Fruit fly (Drosophila melanogaster) whole organism, wandering third instar larva: ENCODE measurements around the gene PCID2.

Experiments
- Abd-B ChIP-seq: fragments of >200 bp; optimal IDR thresholded peaks from 2 replicates; lab custom pipeline; 2017; ENCODE audit warnings: missing biosample characterization, missing genetic modification characterization
- CG32264 ChIP-seq: fragments of 200-800 bp; sonication (Bioruptor generic); optimal IDR thresholded peaks from 2 replicates; lab custom pipeline; 2016; ENCODE audit warnings: missing biosample characterization, missing genetic modification characterization
- CG9705 ChIP-seq: fragments of 200-800 bp; sonication (Bioruptor generic); optimal IDR thresholded peaks from 2 replicates; lab custom pipeline; 2018; ENCODE audit warnings: missing biosample characterization, mild to moderate bottlenecking, missing genetic modification characterization
- Dfd ChIP-seq: fragments of >200 bp; optimal IDR thresholded peaks from 2 replicates; lab custom pipeline; 2017; ENCODE audit warnings: missing biosample characterization, missing genetic modification characterization
- Dif ChIP-seq: fragments of 200-275, 200-300 bp; sonication (Bioruptor generic); optimal IDR thresholded peaks from 2 replicates; lab custom pipeline; 2018; ENCODE audit warnings: missing biosample characterization, missing genetic modification characterization; ENCODE audit not compliant: partially characterized antibody
- HLH106 ChIP-seq: fragments of 200-800 bp; optimal IDR thresholded peaks from 3 replicates; lab custom pipeline; 2019; ENCODE audit warnings: missing biosample characterization, mild to moderate bottlenecking, missing genetic modification characterization, moderate library complexity
- Hnf4 ChIP-seq: fragments of 200-800 bp; sonication (Bioruptor generic); optimal IDR thresholded peaks from 2 replicates; lab custom pipeline; 2016; ENCODE audit warnings: missing biosample characterization, mild to moderate bottlenecking, missing genetic modification characterization
- Hr78 ChIP-seq: fragments of >200 bp; optimal IDR thresholded peaks from 2 replicates; lab custom pipeline; 2017; ENCODE audit warnings: missing biosample characterization, missing genetic modification characterization
- Hr83 ChIP-seq: fragments of 200-300 bp; sonication (Bioruptor generic); optimal IDR thresholded peaks from 2 replicates; lab custom pipeline; 2016; ENCODE audit warnings: missing biosample characterization, mild to moderate bottlenecking, missing genetic modification characterization, moderate library complexity; ENCODE audit not compliant: poor library complexity, severe bottlenecking
- Jra ChIP-seq: sonication (Bioruptor generic); optimal IDR thresholded peaks from 2 replicates; lab custom pipeline; 2016; ENCODE audit warnings: missing biosample characterization, missing genetic modification characterization
- Mio ChIP-seq: sonication (Bioruptor generic); optimal IDR thresholded peaks from 2 replicates; lab custom pipeline; 2016; ENCODE audit warnings: missing biosample characterization, missing genetic modification characterization
- Myc ChIP-seq: fragments of >200 bp; optimal IDR thresholded peaks from 2 replicates; lab custom pipeline; 2017
- N ChIP-seq: fragments of >200 bp; optimal IDR thresholded peaks from 2 replicates; lab custom pipeline; 2018; ENCODE audit warnings: missing biosample characterization, missing external identifiers, missing genetic modification characterization
- OdsH ChIP-seq: fragments of 200-800 bp; sonication (Bioruptor generic); optimal IDR thresholded peaks from 2 replicates; lab custom pipeline; 2016; ENCODE audit warnings: missing biosample characterization, mild to moderate bottlenecking, missing genetic modification characterization
- Rel ChIP-seq, 2 experiments: fragments of 200-800 bp; sonication (Bioruptor generic) in 1 of 2; optimal IDR thresholded peaks; 2 replicates in 1 of 2; 3 replicates in 1 of 2; lab custom pipeline; 2016 to 2019; ENCODE audit warnings: mild to moderate bottlenecking in 2 of 2, missing biosample characterization in 2 of 2, missing genetic modification characterization in 2 of 2, moderate library complexity in 1 of 2
- Sp1 ChIP-seq: fragments of 200-800 bp; sonication (Bioruptor generic); optimal IDR thresholded peaks from 3 replicates; lab custom pipeline; 2019; ENCODE audit warnings: missing biosample characterization, mild to moderate bottlenecking, missing genetic modification characterization, moderate library complexity
- Vsx2 ChIP-seq: fragments of 200-300, 225-300 bp; sonication (Bioruptor generic); optimal IDR thresholded peaks from 2 replicates; lab custom pipeline; 2018; ENCODE audit warnings: missing biosample characterization, missing genetic modification characterization; ENCODE audit not compliant: partially characterized antibody
- br ChIP-seq: fragments of 200-800 bp; sonication (Bioruptor generic); optimal IDR thresholded peaks from 2 replicates; lab custom pipeline; 2016; ENCODE audit warnings: missing biosample characterization, missing genetic modification characterization
- brk ChIP-seq: fragments of 200-800 bp; sonication (Bioruptor generic); optimal IDR thresholded peaks from 2 replicates; lab custom pipeline; 2016; ENCODE audit warnings: missing biosample characterization, mild to moderate bottlenecking, missing genetic modification characterization
- dl ChIP-seq, 2 experiments: fragments of 175-275, 200-275 bp in 1 of 2; fragments of 200-275 bp in 1 of 2; sonication (Bioruptor generic); optimal IDR thresholded peaks; lab custom pipeline; 2018; ENCODE audit warnings: mild to moderate bottlenecking in 2 of 2, missing biosample characterization in 2 of 2, missing genetic modification characterization in 2 of 2, moderate library complexity in 2 of 2; ENCODE audit not compliant: partially characterized antibody in 2 of 2, insufficient read depth in 1 of 2
- dmrt93B ChIP-seq: fragments of 200-800 bp; sonication (Bioruptor generic); optimal IDR thresholded peaks from 2 replicates; lab custom pipeline; 2018; ENCODE audit warnings: missing biosample characterization, mild to moderate bottlenecking, missing genetic modification characterization
- dsf ChIP-seq: sonication (Bioruptor generic); optimal IDR thresholded peaks from 2 replicates; lab custom pipeline; 2016; ENCODE audit warnings: missing biosample characterization, missing genetic modification characterization, borderline replicate concordance
- ey ChIP-seq: fragments of 200-800 bp; sonication (Bioruptor generic); optimal IDR thresholded peaks from 2 replicates; lab custom pipeline; 2016; ENCODE audit warnings: missing biosample characterization, missing genetic modification characterization
- fru ChIP-seq: fragments of 200-800 bp; sonication (Bioruptor generic); optimal IDR thresholded peaks from 3 replicates; lab custom pipeline; 2016; ENCODE audit warnings: missing biosample characterization, mild to moderate bottlenecking, missing genetic modification characterization
- h ChIP-seq: fragments of 200-800 bp; sonication (Bioruptor generic); optimal IDR thresholded peaks from 3 replicates; lab custom pipeline; 2016; ENCODE audit warnings: missing biosample characterization, mild to moderate bottlenecking, missing genetic modification characterization
- jim ChIP-seq: fragments of 175-275, 200-325 bp; sonication (Bioruptor generic); optimal IDR thresholded peaks from 2 replicates; lab custom pipeline; 2016; ENCODE audit warnings: missing biosample characterization, mild to moderate bottlenecking, missing genetic modification characterization
- lola ChIP-seq: fragments of >200 bp; optimal IDR thresholded peaks from 2 replicates; lab custom pipeline; 2017; ENCODE audit warnings: missing biosample characterization, missing genetic modification characterization
- pan ChIP-seq: fragments of >200 bp; optimal IDR thresholded peaks from 2 replicates; lab custom pipeline; 2017
- psq ChIP-seq: fragments of 200-800 bp; sonication (Bioruptor generic); optimal IDR thresholded peaks from 3 replicates; lab custom pipeline; 2017; ENCODE audit warnings: missing biosample characterization, mild to moderate bottlenecking, missing genetic modification characterization, moderate library complexity
- rgr ChIP-seq: fragments of 200-800 bp; sonication (Bioruptor generic); optimal IDR thresholded peaks from 3 replicates; lab custom pipeline; 2016; ENCODE audit warnings: missing biosample characterization, mild to moderate bottlenecking, missing genetic modification characterization
- sage ChIP-seq: fragments of 200-800 bp; sonication (Bioruptor generic); optimal IDR thresholded peaks from 2 replicates; lab custom pipeline; 2016; ENCODE audit warnings: missing biosample characterization, mild to moderate bottlenecking, missing genetic modification characterization
- sv ChIP-seq: fragments of 200-800 bp; sonication (Bioruptor generic); optimal IDR thresholded peaks from 3 replicates; lab custom pipeline; 2016; ENCODE audit warnings: missing biosample characterization, missing genetic modification characterization
- usp ChIP-seq: fragments of >200 bp; optimal IDR thresholded peaks from 2 replicates; lab custom pipeline; 2017; ENCODE audit warnings: missing biosample characterization, missing genetic modification characterization
- woc ChIP-seq: sonication (Bioruptor generic); optimal IDR thresholded peaks from 2 replicates; lab custom pipeline; 2016; ENCODE audit warnings: missing biosample characterization, mild to moderate bottlenecking, missing genetic modification characterization

PCID2 gene

dm6 chr3L:11622750-11623149, 3.5 kb upstream of the PCID2 start:
- TF ChIP-seq Dif (GFP tag; lab: Kevin White, UChicago) (no peak), fru (no peak), CG9705 (GFP tag; lab: Kevin White, UChicago) (no peak), Mio (no peak), Vsx2 (GFP tag; lab: Kevin White, UChicago) (no peak), jim (GFP tag; lab: Kevin White, UChicago) (no peak), CG32264 (GFP tag; lab: Kevin White, UChicago) (no peak)

- TF ChIP-seq lola (GFP tag; lab: Kevin White, UChicago) = no peak
- peak; percentile 43 for TF ChIP-seq Hnf4 (GFP tag; lab: Kevin White, UChicago)
- peak; percentile 9 for TF ChIP-seq rgr (GFP tag; lab: Kevin White, UChicago)
- no peak for TF ChIP-seq Rel (GFP tag; optimal IDR thresholded peaks at IDR 0.05; lab: Kevin White, UChicago)
- peak; percentile 13 for TF ChIP-seq Rel (tag; optimal IDR thresholded peaks at IDR 0.05; lab: Kevin White, UChicago)
- TF ChIP-seq Myc (lab: Kevin White, UChicago) = peak; percentile 6
- TF ChIP-seq h = peak; percentile 23
- TF ChIP-seq Jra (GFP tag; lab: Kevin White, UChicago) = no peak
- TF ChIP-seq OdsH (GFP tag; lab: Kevin White, UChicago) = peak; percentile 22
- no peak for TF ChIP-seq Abd-B
- peak; percentile 9 for TF ChIP-seq HLH106 (tag; lab: Kevin White, UChicago)
- no peak for TF ChIP-seq Hr83 (GFP tag; lab: Kevin White, UChicago)
- peak; percentile 56 for TF ChIP-seq brk
- peak; percentile 20 for TF ChIP-seq Sp1 (GFP tag; lab: Kevin White, UChicago)
- TF ChIP-seq N (GFP tag; lab: Kevin White, UChicago) = no peak
- no peak for TF ChIP-seq Dfd
- peak; percentile 7 for TF ChIP-seq psq
- TF ChIP-seq sage (GFP tag; lab: Kevin White, UChicago) = peak; percentile 69
Measured at dm6 chr3L:11623245-11623883, 2.9 kb upstream of the PCID2 start.

dm6 chr3L:11624281-11624680, 2.0 kb upstream of the PCID2 start, which contains the start of gene Akr1B:
Gene Akr1B, minus strand, starts transcription at chr3L:11624381.
- TF ChIP-seq ey (GFP tag; lab: Kevin White, UChicago) = no peak
- TF ChIP-seq Mio = no peak
- no peak for TF ChIP-seq Hr78 (GFP tag; lab: Kevin White, UChicago)
- TF ChIP-seq dsf = no peak
- no peak for TF ChIP-seq jim (GFP tag; lab: Kevin White, UChicago)
- TF ChIP-seq Rel (GFP tag; optimal IDR thresholded peaks at IDR 0.05; lab: Kevin White, UChicago) = no peak
- TF ChIP-seq Rel (tag; optimal IDR thresholded peaks at IDR 0.05; lab: Kevin White, UChicago) = no peak
- TF ChIP-seq sv = no peak
- no peak for TF ChIP-seq CG32264 (GFP tag; lab: Kevin White, UChicago)
- no peak for TF ChIP-seq pan (lab: Kevin White, UChicago)
- no peak for TF ChIP-seq br
- no peak for TF ChIP-seq psq
- no peak for TF ChIP-seq dmrt93B (GFP tag; lab: Kevin White, UChicago)
- no peak for TF ChIP-seq woc (GFP tag; lab: Kevin White, UChicago)
- TF ChIP-seq sage (GFP tag; lab: Kevin White, UChicago) = no peak
- no peak for TF ChIP-seq Sp1 (GFP tag; lab: Kevin White, UChicago)
- no peak for TF ChIP-seq Dif (GFP tag; lab: Kevin White, UChicago)
- TF ChIP-seq rgr (GFP tag; lab: Kevin White, UChicago) = no peak
- no peak for TF ChIP-seq OdsH (GFP tag; lab: Kevin White, UChicago)
- no peak for TF ChIP-seq Abd-B
- TF ChIP-seq h = no peak

DNA sequence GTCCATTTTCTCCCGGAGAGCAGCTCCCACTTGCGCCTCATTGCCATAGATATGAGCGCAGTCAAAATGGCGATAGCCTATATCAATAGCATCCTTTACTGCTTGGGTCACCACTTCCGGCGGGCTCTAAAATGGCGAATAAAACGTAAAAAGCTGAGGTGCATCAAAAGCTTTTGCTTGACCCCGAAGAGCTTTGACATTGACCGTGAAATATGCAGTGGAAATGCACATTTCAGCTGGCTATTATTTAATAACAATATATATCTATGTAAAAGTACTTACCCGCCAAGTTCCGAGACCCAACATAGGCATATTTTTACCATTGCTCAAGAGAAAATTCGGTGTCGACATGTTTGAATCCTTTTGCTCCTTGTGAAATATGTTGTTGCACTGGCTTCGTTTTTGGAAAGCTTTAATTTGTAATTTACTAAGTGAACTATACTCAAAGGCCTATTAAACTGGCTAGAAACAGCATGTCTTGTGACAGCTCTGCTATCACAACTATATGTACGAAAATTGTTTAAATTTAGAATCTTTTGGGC, 536 bp upstream of the PCID2 start, which contains the start of gene CG6083:
Gene CG6083, minus strand, starts transcription at position 492 of the 542 bp plus-strand sequence.
- TF ChIP-seq Dfd (no peak), Vsx2 (GFP tag; lab: Kevin White, UChicago) (no peak), dsf (no peak), CG32264 (GFP tag; lab: Kevin White, UChicago) (no peak), h (no peak), Abd-B (no peak), sv (no peak), Rel (GFP tag; optimal IDR thresholded peaks at IDR 0.05; lab: Kevin White, UChicago) (no peak), Rel (tag; optimal IDR thresholded peaks at IDR 0.05; lab: Kevin White, UChicago) (no peak), N (GFP tag; lab: Kevin White, UChicago) (no peak), dl (GFP tag; optimal IDR thresholded peaks at IDR 0.05; lab: Kevin White, UChicago; ENCODE audit: insufficient read depth in 1 of 2, partially characterized antibody in 2 of 2) (no peak), pan (lab: Kevin White, UChicago) (no peak), jim (GFP tag; lab: Kevin White, UChicago) (no peak), Dif (GFP tag; lab: Kevin White, UChicago) (no peak), fru (no peak), Hnf4 (GFP tag; lab: Kevin White, UChicago) (no peak), usp (no peak)
